Fruit fly (Drosophila melanogaster) whole organism, prepupa: ENCODE results near the gene bond.

Experiments used
- CG10631 ChIP-seq: fragments of 200-800 bp; sonication (Bioruptor generic); optimal IDR thresholded peaks from 2 replicates; lab custom pipeline; 2016; ENCODE audit warnings: missing biosample characterization, missing genetic modification characterization
- CG11762 ChIP-seq: fragments of 200-800 bp; sonication (Bioruptor generic); optimal IDR thresholded peaks from 3 replicates; lab custom pipeline; 2016; ENCODE audit warnings: missing biosample characterization, missing genetic modification characterization; ENCODE audit not compliant: insufficient read depth
- CG6792 ChIP-seq: fragments of 200-800 bp; sonication (Bioruptor generic); optimal IDR thresholded peaks from 3 replicates; lab custom pipeline; 2016; ENCODE audit warnings: missing biosample characterization, missing genetic modification characterization
- Hr38 ChIP-seq: sonication (Bioruptor generic); optimal IDR thresholded peaks from 2 replicates; lab custom pipeline; 2016; ENCODE audit warnings: missing biosample characterization, missing genetic modification characterization
- Hr39 ChIP-seq: fragments of 200-800 bp; sonication (Bioruptor generic); optimal IDR thresholded peaks from 2 replicates; lab custom pipeline; 2016; ENCODE audit warnings: missing biosample characterization, missing genetic modification characterization
- Lpt ChIP-seq: fragments of 200-800 bp; sonication (Bioruptor generic); optimal IDR thresholded peaks from 3 replicates; lab custom pipeline; 2016; ENCODE audit warnings: missing biosample characterization, missing genetic modification characterization
- Sox102F ChIP-seq: fragments of 200-800 bp; sonication (Bioruptor generic); optimal IDR thresholded peaks from 2 replicates; lab custom pipeline; 2016; ENCODE audit warnings: missing biosample characterization, mild to moderate bottlenecking, missing genetic modification characterization
- Sox15 ChIP-seq: fragments of 200-800 bp; sonication (Bioruptor generic); optimal IDR thresholded peaks from 3 replicates; lab custom pipeline; 2016; ENCODE audit warnings: missing biosample characterization, missing genetic modification characterization
- achi ChIP-seq: fragments of 200-800 bp; sonication (Bioruptor generic); optimal IDR thresholded peaks from 3 replicates; lab custom pipeline; 2016; ENCODE audit warnings: missing biosample characterization, missing genetic modification characterization
- esn ChIP-seq: fragments of 200-800 bp; sonication (Bioruptor generic); optimal IDR thresholded peaks from 2 replicates; lab custom pipeline; 2016; ENCODE audit warnings: missing biosample characterization, mild to moderate bottlenecking, missing genetic modification characterization, moderate library complexity
- fkh ChIP-seq: fragments of 200-800 bp; sonication (Bioruptor generic); optimal IDR thresholded peaks from 3 replicates; lab custom pipeline; 2017; ENCODE audit warnings: missing biosample characterization, mild to moderate bottlenecking, missing genetic modification characterization, moderate library complexity

DNA sequence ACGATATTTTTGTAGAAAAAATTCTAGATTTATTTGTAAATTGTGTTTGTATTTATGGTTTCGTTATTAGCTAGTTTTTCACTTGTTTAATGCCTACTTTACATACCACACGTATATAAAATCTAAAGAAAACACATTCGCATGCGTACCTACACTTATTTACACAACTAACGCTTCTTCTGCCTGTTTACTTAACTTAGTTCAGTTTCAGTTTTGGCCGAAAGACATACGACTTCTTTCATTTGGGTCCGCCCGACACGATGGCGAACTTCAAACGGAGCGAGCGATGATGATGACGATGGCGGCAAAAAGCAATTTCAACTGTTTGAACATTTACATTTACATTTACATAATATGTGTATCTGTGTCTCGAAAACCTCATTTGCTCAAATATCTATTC, 7.9 kb downstream of the bond start:
- no peak for TF ChIP-seq Sox102F
- TF ChIP-seq CG6792 (GFP tag; lab: Kevin White, UChicago): no peak
- no peak for TF ChIP-seq CG10631 (GFP tag; lab: Kevin White, UChicago)
- no peak for TF ChIP-seq Hr39 (GFP tag; lab: Kevin White, UChicago)
- no peak for TF ChIP-seq Hr38 (GFP tag; lab: Kevin White, UChicago)
- TF ChIP-seq CG11762 (GFP tag; lab: Kevin White, UChicago): no peak
- TF ChIP-seq esn (GFP tag; lab: Kevin White, UChicago): no peak
- no peak for TF ChIP-seq Sox15
- TF ChIP-seq Lpt (GFP tag; lab: Kevin White, UChicago): no peak
- no peak for TF ChIP-seq achi (GFP tag; lab: Kevin White, UChicago)
- TF ChIP-seq fkh: peak; percentile 32
